Worm (Caenorhabditis elegans): ENCODE measurements around the gene sptf-2.
A peak's percentile ranks its signal among the peaks of the same experiment; 100 is the strongest.

The sptf-2 gene

ce11 chrII:8625163-8625562, at the start of gene sptf-2:
sptf-2 (plus strand) TSS chrII:8625459.
- TF ChIP-seq pha-4 (tag; optimal IDR thresholded peaks at IDR 0.05) (no peak), F39B2.1 (GFP tag; IDR thresholded peaks at IDR 0.05) (no peak), ztf-6 (GFP tag; IDR thresholded peaks at IDR 0.05) (no peak), dox-1 (GFP tag; IDR thresholded peaks at IDR 0.05) (no peak), dpl-1 (GFP tag; optimal IDR thresholded peaks at IDR 0.05) (no peak), K11D2.4 (GFP tag; IDR thresholded peaks at IDR 0.05) (no peak), F22D6.2 (tag; optimal IDR thresholded peaks at IDR 0.05) (no peak), egrh-3 (GFP tag; IDR thresholded peaks at IDR 0.05) (no peak), attf-3 (GFP tag; conservative IDR thresholded peaks at IDR 0.05) (no peak), Y53F4B.3 (GFP tag; IDR thresholded peaks at IDR 0.05) (no peak), lin-54 (GFP tag; optimal IDR thresholded peaks at IDR 0.05) (no peak), F37B4.10 (GFP tag; IDR thresholded peaks at IDR 0.05) (no peak), B0035.1 (tag; optimal IDR thresholded peaks at IDR 0.05) (no peak), B0336.3 (GFP tag; IDR thresholded peaks at IDR 0.05) (no peak), F49E8.2 (tag; optimal IDR thresholded peaks at IDR 0.05; ENCODE audit: insufficient read depth) (no peak), unc-62 (GFP tag; optimal IDR thresholded peaks at IDR 0.05) (no peak), nhr-80 (tag; optimal IDR thresholded peaks at IDR 0.05) (peak; percentile 99), atf-7 (tag; optimal IDR thresholded peaks at IDR 0.05) (peak; percentile 25), D2030.7 (GFP tag; IDR thresholded peaks at IDR 0.05) (no peak), aptf-2 (GFP tag; conservative IDR thresholded peaks at IDR 0.05) (no peak), ets-4 (GFP tag; optimal IDR thresholded peaks at IDR 0.05) (peak; percentile 70), ztf-22 (GFP tag; optimal IDR thresholded peaks at IDR 0.05) (peak; percentile 23), let-526 (GFP tag; IDR thresholded peaks at IDR 0.05) (no peak), Y95B8A.8 (GFP tag; IDR thresholded peaks at IDR 0.05) (no peak), rec-8 (tag; optimal IDR thresholded peaks at IDR 0.05) (no peak), hmg-1.2 (GFP tag; IDR thresholded peaks at IDR 0.05) (peak; percentile 16; the same call in 1 of the 2 replicates), snpc-1.3 (tag; optimal IDR thresholded peaks at IDR 0.05; ENCODE audit: insufficient read depth) (no peak), zfh-2 (GFP tag; conservative IDR thresholded peaks at IDR 0.05) (no peak), hrde-1 (tag; optimal IDR thresholded peaks at IDR 0.05; ENCODE audit: borderline replicate concordance) (no peak), C06A6.2 (GFP tag; conservative IDR thresholded peaks at IDR 0.05) (no peak), egl-18 (GFP tag; IDR thresholded peaks at IDR 0.05) (no peak), K12H6.12 (tag; optimal IDR thresholded peaks at IDR 0.05) (no peak), xnd-1 (tag; optimal IDR thresholded peaks at IDR 0.05) (no peak), sptf-2 (GFP tag; optimal IDR thresholded peaks at IDR 0.05) (peak; percentile 99), nfyb-1 (GFP tag; IDR thresholded peaks at IDR 0.05) (no peak), F52B5.7 (tag; optimal IDR thresholded peaks at IDR 0.05) (no peak), ztf-18 (tag; optimal IDR thresholded peaks at IDR 0.05) (no peak), lsy-27 (tag; optimal IDR thresholded peaks at IDR 0.05; ENCODE audit: borderline replicate concordance, insufficient read depth) (no peak), B0019.2 (GFP tag; conservative IDR thresholded peaks at IDR 0.05) (no peak), snpc-4 (GFP tag; optimal IDR thresholded peaks at IDR 0.05) (no peak), snpc-4 (tag; optimal IDR thresholded peaks at IDR 0.05) (no peak), lir-1 (GFP tag; conservative IDR thresholded peaks at IDR 0.05) (no peak), hlh-12 (tag; optimal IDR thresholded peaks at IDR 0.05) (no peak), cebp-1 (GFP tag; IDR thresholded peaks at IDR 0.05) (no peak), cebp-1 (tag; optimal IDR thresholded peaks at IDR 0.05) (no peak), unc-130 (GFP tag; optimal IDR thresholded peaks at IDR 0.05) (no peak), akir-1 (GFP tag; optimal IDR thresholded peaks at IDR 0.05) (no peak), lin-40 (tag; optimal IDR thresholded peaks at IDR 0.05) (no peak), madf-3 (GFP tag; IDR thresholded peaks at IDR 0.05) (no peak)

All from whole organism, young adult.